Worm (Caenorhabditis elegans) whole organism, midembryonic: ENCODE results near the gene Y82E9BR.22.

Source experiments
- T22C8.4 ChIP-seq: fragments of 200-800 bp; sonication (Bioruptor generic); IDR thresholded peaks from 2 replicates; pipeline ENCODE4 v1.3.6; 2022; ENCODE audit warnings: missing genetic modification characterization, missing compliant biosample characterization
- cog-1 ChIP-seq: sonication (generic microtip); optimal IDR thresholded peaks from 2 replicates; lab custom pipeline; 2016; ENCODE audit warnings: missing genetic modification characterization, missing compliant biosample characterization
- flt-1 ChIP-seq: fragments of 200-800 bp; sonication (Bioruptor generic); IDR thresholded peaks from 2 replicates; pipeline ENCODE4 v1.3.6; 2022; ENCODE audit warnings: missing genetic modification characterization, missing compliant biosample characterization
- klf-2 ChIP-seq: fragments of 200-800 bp; sonication (Bioruptor generic); conservative IDR thresholded peaks from 2 replicates; pipeline ENCODE4 v1.3.6; 2022; ENCODE audit warnings: missing genetic modification reagents, missing genetic modification characterization, missing compliant biosample characterization
- med-1 ChIP-seq: sonication (generic microtip); optimal IDR thresholded peaks from 2 replicates; lab custom pipeline; 2017; ENCODE audit warnings: missing genetic modification characterization, mild to moderate bottlenecking, missing compliant biosample characterization, antibody characterized with exemption, missing genetic modification reagents; ENCODE audit not compliant: insufficient read depth
- ref-1 ChIP-seq: fragments of 200-800 bp; sonication (Bioruptor generic); conservative IDR thresholded peaks from 2 replicates; pipeline ENCODE4 v1.3.6; 2022; ENCODE audit warnings: missing genetic modification reagents, missing genetic modification characterization, missing compliant biosample characterization
- tab-1 ChIP-seq: fragments of 200-800 bp; sonication (Bioruptor generic); IDR thresholded peaks from 2 replicates; pipeline ENCODE4 v1.3.6; 2022; ENCODE audit warnings: missing genetic modification characterization, missing compliant biosample characterization
- ztf-23 ChIP-seq: fragments of 200-800 bp; sonication (Bioruptor generic); IDR thresholded peaks from 2 replicates; pipeline ENCODE4 v1.3.6; 2022; ENCODE audit warnings: missing genetic modification reagents, missing genetic modification characterization, missing compliant biosample characterization
- ztf-29 ChIP-seq: fragments of 200-800 bp; sonication (Bioruptor generic); IDR thresholded peaks from 2 replicates; pipeline ENCODE4 v1.3.6; 2022; ENCODE audit warnings: missing genetic modification reagents, missing genetic modification characterization, missing compliant biosample characterization

Y82E9BR.22 gene

ce11 chrIII:1409139-1409538, at the start of gene Y82E9BR.22:
TSS of gene Y82E9BR.22 (minus strand) at chrIII:1409239.
- no peak for TF ChIP-seq tab-1 (GFP tag; lab: Robert Waterston, UW)
- TF ChIP-seq ztf-23 (GFP tag; lab: Robert Waterston, UW) = no peak
- TF ChIP-seq med-1 (GFP tag; lab: Kevin White, UChicago) = no peak
- TF ChIP-seq ref-1 = no peak
- TF ChIP-seq T22C8.4 (GFP tag; lab: Robert Waterston, UW) = no peak
- no peak for TF ChIP-seq ztf-29 (GFP tag; lab: Robert Waterston, UW)
- TF ChIP-seq cog-1 (tag; lab: Kevin White, UChicago) = no peak
- TF ChIP-seq klf-2 (GFP tag; lab: Robert Waterston, UW) = no peak
- TF ChIP-seq flt-1 (GFP tag; lab: Robert Waterston, UW) = no peak

DNA sequence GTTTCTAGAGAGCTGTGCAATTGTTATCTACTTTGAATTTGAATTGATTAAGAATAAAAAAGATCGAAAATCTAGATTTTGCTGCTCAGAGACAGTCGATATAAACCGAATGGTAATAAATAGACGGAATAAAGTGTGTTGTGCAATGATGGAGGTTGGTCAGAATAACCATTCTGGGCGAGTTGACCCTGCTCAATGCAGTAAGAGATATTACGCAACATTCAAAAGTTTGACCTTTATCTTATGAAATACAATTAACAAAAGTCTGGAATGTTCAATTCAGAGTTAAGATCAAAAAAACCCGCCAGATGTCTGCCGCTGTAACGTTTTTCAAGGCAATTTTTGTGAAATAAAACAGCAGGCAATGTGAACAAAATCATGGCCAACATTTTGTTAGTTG, 47.8 kb upstream of the Y82E9BR.22 start:
- TF ChIP-seq klf-2 (GFP tag; lab: Robert Waterston, UW) (no peak), cog-1 (tag; lab: Kevin White, UChicago) (no peak), ztf-29 (GFP tag; lab: Robert Waterston, UW) (no peak), ref-1 (no peak), flt-1 (GFP tag; lab: Robert Waterston, UW) (no peak), med-1 (GFP tag; lab: Kevin White, UChicago) (no peak), ztf-23 (GFP tag; lab: Robert Waterston, UW) (no peak), tab-1 (GFP tag; lab: Robert Waterston, UW) (no peak), T22C8.4 (GFP tag; lab: Robert Waterston, UW) (no peak)

DNA sequence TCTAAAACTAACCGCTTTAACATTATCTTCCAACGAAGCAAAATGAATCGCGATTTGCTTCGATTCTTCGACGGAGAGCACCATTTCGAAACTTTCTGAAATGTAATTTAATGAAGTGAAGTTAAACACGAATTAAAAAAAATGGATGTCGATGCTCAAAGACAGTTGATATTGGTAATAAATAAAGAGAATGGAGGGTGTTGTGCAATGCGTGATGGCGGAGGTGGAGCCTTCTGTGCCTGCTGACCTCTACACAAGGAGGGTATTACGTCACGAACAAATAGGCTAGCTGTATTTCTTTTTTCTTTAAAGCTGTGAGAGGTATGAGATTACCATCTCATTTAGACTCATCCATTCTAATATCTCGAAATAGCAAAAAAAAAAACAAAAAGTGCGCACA, 46.6 kb upstream of the Y82E9BR.22 start, which contains the start of gene Y82E9BR.17:
TSS of gene Y82E9BR.17 (minus strand) at position 101 of the 400 bp plus-strand sequence.
- TF ChIP-seq tab-1 (GFP tag; lab: Robert Waterston, UW) (no peak), med-1 (GFP tag; lab: Kevin White, UChicago) (no peak), flt-1 (GFP tag; lab: Robert Waterston, UW) (0 out of 2 replicates have a peak, but pooled peaks have one; percentile 39), ztf-29 (GFP tag; lab: Robert Waterston, UW) (no peak), klf-2 (GFP tag; lab: Robert Waterston, UW) (no peak), T22C8.4 (GFP tag; lab: Robert Waterston, UW) (no peak), ref-1 (no peak), cog-1 (tag; lab: Kevin White, UChicago) (no peak)

- TF ChIP-seq cog-1 (tag; lab: Kevin White, UChicago) (no peak), ztf-29 (GFP tag; lab: Robert Waterston, UW) (no peak), klf-2 (GFP tag; lab: Robert Waterston, UW) (no peak), med-1 (GFP tag; lab: Kevin White, UChicago) (no peak), ztf-23 (GFP tag; lab: Robert Waterston, UW) (no peak), tab-1 (GFP tag; lab: Robert Waterston, UW) (no peak), ref-1 (no peak), T22C8.4 (GFP tag; lab: Robert Waterston, UW) (no peak), flt-1 (GFP tag; lab: Robert Waterston, UW) (no peak)
Measured at ce11 chrIII:1446747-1447146, 37.7 kb upstream of the Y82E9BR.22 start.

DNA sequence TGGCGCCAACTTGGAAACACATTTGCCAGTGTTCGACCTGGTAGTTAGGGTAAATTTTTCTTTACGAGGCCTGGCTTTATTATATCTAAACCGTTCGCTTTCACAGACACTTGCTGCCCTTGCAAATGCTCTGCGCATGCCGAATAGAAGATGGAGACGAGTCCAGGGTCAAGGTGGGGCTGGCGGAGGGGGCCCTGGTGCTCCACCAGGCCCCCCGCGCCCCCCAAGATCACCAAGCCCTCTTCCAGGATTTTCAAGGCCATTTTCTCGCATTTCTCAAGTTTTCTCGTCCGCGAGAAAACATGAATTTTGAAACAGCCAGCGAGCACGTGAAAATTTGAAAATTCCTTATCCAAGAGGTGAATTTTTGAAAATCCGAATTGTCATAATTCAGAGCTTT, 30.6 kb upstream of the Y82E9BR.22 start:
- no peak for TF ChIP-seq flt-1 (GFP tag; lab: Robert Waterston, UW)
- TF ChIP-seq ztf-23 (GFP tag; lab: Robert Waterston, UW) = 0 out of 2 replicates have a peak, but pooled peaks have one; percentile 32

ce11 chrIII:1436738-1437137, 27.7 kb upstream of the Y82E9BR.22 start:
- no peak for TF ChIP-seq cog-1 (tag; lab: Kevin White, UChicago)
- no peak for TF ChIP-seq ref-1
- no peak for TF ChIP-seq klf-2 (GFP tag; lab: Robert Waterston, UW)
- no peak for TF ChIP-seq ztf-29 (GFP tag; lab: Robert Waterston, UW)
- no peak for TF ChIP-seq tab-1 (GFP tag; lab: Robert Waterston, UW)
- TF ChIP-seq ztf-23 (GFP tag; lab: Robert Waterston, UW) = no peak

DNA sequence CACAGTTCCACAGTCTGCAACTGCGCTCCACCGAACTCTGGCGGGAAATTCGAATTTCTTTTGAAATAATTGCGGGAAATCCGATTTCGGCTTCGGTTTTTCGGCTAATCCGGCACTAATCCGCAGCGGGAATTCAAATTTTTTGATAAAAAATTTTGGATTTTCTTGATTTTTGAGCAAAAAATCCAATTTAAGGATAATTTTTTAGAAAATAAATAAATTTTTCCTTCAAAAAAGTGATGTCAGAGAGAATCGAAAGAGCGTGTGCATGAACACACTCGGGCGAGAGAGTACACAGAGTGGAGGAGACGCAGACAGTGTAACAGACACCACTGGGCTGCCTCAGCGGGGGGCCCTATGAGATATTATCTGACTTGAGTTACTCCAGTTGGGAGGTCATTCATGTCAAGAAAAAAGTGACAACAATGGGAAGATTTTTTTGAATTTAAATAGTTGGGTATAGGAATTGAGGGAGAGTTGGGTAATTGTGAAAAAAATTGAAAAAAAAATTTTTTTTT, 20.9 kb upstream of the Y82E9BR.22 start:
- TF ChIP-seq ztf-29 (GFP tag; lab: Robert Waterston, UW) (no peak), cog-1 (tag; lab: Kevin White, UChicago) (no peak), med-1 (GFP tag; lab: Kevin White, UChicago) (no peak), T22C8.4 (GFP tag; lab: Robert Waterston, UW) (no peak)

- TF ChIP-seq klf-2 (GFP tag; lab: Robert Waterston, UW) (no peak), cog-1 (tag; lab: Kevin White, UChicago) (no peak), med-1 (GFP tag; lab: Kevin White, UChicago) (no peak), tab-1 (GFP tag; lab: Robert Waterston, UW) (no peak), T22C8.4 (GFP tag; lab: Robert Waterston, UW) (peak; percentile 65), ztf-29 (GFP tag; lab: Robert Waterston, UW) (no peak), ref-1 (no peak), ztf-23 (GFP tag; lab: Robert Waterston, UW) (no peak)
Measured at ce11 chrIII:1429275-1429674, 20.2 kb upstream of the Y82E9BR.22 start.

- no peak for TF ChIP-seq ref-1
- TF ChIP-seq flt-1 (GFP tag; lab: Robert Waterston, UW) = no peak
- TF ChIP-seq med-1 (GFP tag; lab: Kevin White, UChicago) = no peak
- TF ChIP-seq ztf-29 (GFP tag; lab: Robert Waterston, UW) = no peak
- TF ChIP-seq klf-2 (GFP tag; lab: Robert Waterston, UW) = no peak
- TF ChIP-seq ztf-23 (GFP tag; lab: Robert Waterston, UW) = no peak
- no peak for TF ChIP-seq cog-1 (tag; lab: Kevin White, UChicago)
- TF ChIP-seq T22C8.4 (GFP tag; lab: Robert Waterston, UW) = no peak
- no peak for TF ChIP-seq tab-1 (GFP tag; lab: Robert Waterston, UW)
Measured at ce11 chrIII:1428448-1428847, 19.4 kb upstream of the Y82E9BR.22 start.
